Fruit fly (Drosophila melanogaster): ENCODE results near the gene CG5823.

DNA sequence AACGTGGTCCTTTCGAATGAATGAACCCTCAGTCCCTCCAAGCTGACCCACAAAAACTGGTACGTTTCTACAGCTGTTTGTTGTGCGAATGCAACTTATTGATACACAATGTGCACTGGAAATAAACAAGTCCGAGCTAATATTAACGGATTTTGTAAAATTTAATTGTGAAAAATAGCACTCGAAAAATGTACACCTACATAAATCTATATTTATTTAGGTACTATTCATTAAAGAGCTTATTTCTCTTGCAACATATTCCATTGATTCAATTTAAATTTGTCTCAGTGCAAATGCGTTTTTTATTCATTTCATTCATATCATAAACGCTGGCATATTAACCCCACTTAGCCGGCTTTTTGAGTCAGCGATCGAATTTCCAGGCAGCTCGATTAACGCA, 26.8 kb upstream of the CG5823 start:
- TF ChIP-seq usp (GFP tag; optimal IDR thresholded peaks at IDR 0.05) (no peak), pan (optimal IDR thresholded peaks at IDR 0.05) (no peak), psq (optimal IDR thresholded peaks at IDR 0.05) (no peak), EcR (GFP tag; optimal IDR thresholded peaks at IDR 0.05) (no peak), CG8478 (optimal IDR thresholded peaks at IDR 0.05) (no peak)
